Fruit fly (Drosophila melanogaster) whole organism, embryonic: ENCODE measurements around the gene fmt.

Experiments used
- Bteb2 ChIP-seq: fragments of 200-800 bp; sonication (Bioruptor generic); optimal IDR thresholded peaks from 2 replicates; lab custom pipeline; 2016; ENCODE audit warnings: missing biosample characterization, missing genetic modification characterization
- CG14710 ChIP-seq: fragments of 200-800 bp; sonication (Bioruptor generic); optimal IDR thresholded peaks from 3 replicates; lab custom pipeline; 2019; ENCODE audit warnings: missing biosample characterization, mild to moderate bottlenecking, missing genetic modification characterization, moderate library complexity
- CG1603 ChIP-seq: fragments of 200-800 bp; sonication (Bioruptor generic); optimal IDR thresholded peaks from 2 replicates; lab custom pipeline; 2019; ENCODE audit warnings: missing biosample characterization, mild to moderate bottlenecking, missing genetic modification characterization, moderate library complexity
- CG18262 ChIP-seq: fragments of 200-800 bp; optimal IDR thresholded peaks from 3 replicates; lab custom pipeline; 2019; ENCODE audit warnings: missing biosample characterization, mild to moderate bottlenecking, missing genetic modification characterization, moderate library complexity
- CG2120 ChIP-seq: fragments of 200-800 bp; sonication (Bioruptor generic); optimal IDR thresholded peaks from 3 replicates; lab custom pipeline; 2016; ENCODE audit warnings: missing biosample characterization, missing genetic modification characterization
- CG4360 ChIP-seq: fragments of 200-800 bp; sonication (Bioruptor generic); IDR thresholded peaks from 2 replicates; pipeline ENCODE4 v1.3.6; 2022; ENCODE audit warnings: missing biosample characterization, missing genetic modification characterization
- CG4424 ChIP-seq: fragments of 200-800 bp; sonication (Bioruptor generic); optimal IDR thresholded peaks from 3 replicates; lab custom pipeline; 2016; ENCODE audit warnings: missing biosample characterization, missing genetic modification characterization
- CG5953 ChIP-seq: fragments of 200-800 bp; sonication (Bioruptor generic); IDR thresholded peaks from 2 replicates; pipeline ENCODE4 v1.3.6; 2022; ENCODE audit warnings: missing biosample characterization, missing genetic modification characterization
- CG6272 ChIP-seq: fragments of 200-800 bp; sonication (Bioruptor generic); IDR thresholded peaks from 2 replicates; pipeline ENCODE4 v1.3.6; 2022; ENCODE audit warnings: missing biosample characterization, missing genetic modification characterization
- CG6654 ChIP-seq: fragments of 200-800 bp; sonication (Bioruptor generic); optimal IDR thresholded peaks from 2 replicates; lab custom pipeline; 2017; ENCODE audit warnings: missing biosample characterization, mild to moderate bottlenecking, missing genetic modification characterization
- CG9215 ChIP-seq: fragments of 200-800 bp; sonication (Bioruptor generic); IDR thresholded peaks from 2 replicates; pipeline ENCODE4 v1.3.6; 2022; ENCODE audit warnings: missing biosample characterization, missing genetic modification characterization
- D19B ChIP-seq: fragments of 200-800 bp; sonication (Bioruptor generic); optimal IDR thresholded peaks from 2 replicates; lab custom pipeline; 2017; ENCODE audit warnings: missing biosample characterization, mild to moderate bottlenecking, missing genetic modification characterization
- Dp ChIP-seq: fragments of 200-800 bp; sonication (Bioruptor generic); optimal IDR thresholded peaks from 2 replicates; lab custom pipeline; 2018; ENCODE audit warnings: missing biosample characterization, mild to moderate bottlenecking, missing genetic modification characterization, moderate library complexity
- Ets65A ChIP-seq: fragments of 200-800 bp; sonication (Bioruptor generic); peaks from one replicate; lab custom pipeline; 2016; ENCODE audit warnings: missing biosample characterization, missing genetic modification characterization
- Ets97D ChIP-seq: fragments of 200-800 bp; sonication (Bioruptor generic); optimal IDR thresholded peaks from 3 replicates; lab custom pipeline; 2016; ENCODE audit warnings: missing biosample characterization, missing genetic modification characterization
- Fer2 ChIP-seq: fragments of 200-800 bp; sonication (Bioruptor generic); optimal IDR thresholded peaks from 2 replicates; lab custom pipeline; 2018; ENCODE audit warnings: missing biosample characterization, mild to moderate bottlenecking, missing genetic modification characterization, moderate library complexity
- GATAe ChIP-seq: fragments of 200-800 bp; sonication (Bioruptor generic); conservative IDR thresholded peaks from 2 replicates; pipeline ENCODE4 v1.3.6; 2022; ENCODE audit warnings: missing biosample characterization, missing genetic modification characterization
- Jarid2 ChIP-seq: fragments of 200-800 bp; sonication (Bioruptor generic); optimal IDR thresholded peaks from 3 replicates; lab custom pipeline; 2017; ENCODE audit warnings: mild to moderate bottlenecking, missing biosample characterization, missing genetic modification reagents, missing genetic modification characterization
- Max ChIP-seq: fragments of 200-800 bp; sonication (Bioruptor generic); optimal IDR thresholded peaks from 2 replicates; lab custom pipeline; 2016; ENCODE audit warnings: missing biosample characterization, mild to moderate bottlenecking, missing genetic modification characterization
- Nf-YB ChIP-seq: fragments of 200-800 bp; sonication (Bioruptor generic); optimal IDR thresholded peaks from 3 replicates; lab custom pipeline; 2019; ENCODE audit warnings: missing biosample characterization, mild to moderate bottlenecking, missing genetic modification characterization, moderate library complexity
- Nf-YC ChIP-seq: fragments of 200-800 bp; optimal IDR thresholded peaks from 3 replicates; lab custom pipeline; 2019; ENCODE audit warnings: missing biosample characterization, mild to moderate bottlenecking, missing genetic modification characterization, moderate library complexity
- Rx ChIP-seq: fragments of 200-800 bp; sonication (Bioruptor generic); IDR thresholded peaks from 2 replicates; pipeline ENCODE4 v1.3.6; 2022; ENCODE audit warnings: missing biosample characterization, missing genetic modification characterization
- Scr ChIP-seq: fragments of 200-800 bp; sonication (Bioruptor generic); IDR thresholded peaks from 2 replicates; pipeline ENCODE4 v1.3.6; 2022; ENCODE audit warnings: missing biosample characterization, missing genetic modification characterization; ENCODE audit not compliant: partially characterized antibody
- Stat92E ChIP-seq, 3 experiments: fragments of >200 bp in 2 of 3; fragments of 200-800 bp in 1 of 3; sonication (Bioruptor generic) in 1 of 3; optimal IDR thresholded peaks; 2 replicates each; lab custom pipeline; 2017 to 2019; ENCODE audit warnings: missing biosample characterization in 3 of 3, missing genetic modification characterization in 3 of 3, mild to moderate bottlenecking in 1 of 3, moderate library complexity in 1 of 3
- Taf1 ChIP-seq: fragments of 200-800 bp; sonication (Bioruptor generic); IDR thresholded peaks from 2 replicates; pipeline ENCODE4 v1.3.6; 2022; ENCODE audit warnings: missing biosample characterization, missing genetic modification characterization
- ab ChIP-seq: fragments of 200-800 bp; sonication (Bioruptor generic); optimal IDR thresholded peaks from 2 replicates; lab custom pipeline; 2016; ENCODE audit warnings: missing biosample characterization, missing genetic modification characterization
- chm ChIP-seq: fragments of 200-800 bp; sonication (Bioruptor generic); IDR thresholded peaks from 2 replicates; pipeline ENCODE4 v1.3.6; 2022; ENCODE audit warnings: missing biosample characterization, missing genetic modification characterization
- corto ChIP-seq: fragments of 200-800 bp; sonication (Bioruptor generic); optimal IDR thresholded peaks from 2 replicates; lab custom pipeline; 2016; ENCODE audit warnings: missing biosample characterization, mild to moderate bottlenecking, missing genetic modification characterization, moderate library complexity
- crol ChIP-seq: fragments of 200-800 bp; sonication (Bioruptor generic); IDR thresholded peaks from 2 replicates; pipeline ENCODE4 v1.3.6; 2022; ENCODE audit warnings: missing biosample characterization, missing genetic modification characterization
- danr ChIP-seq: fragments of 200-800 bp; sonication (Bioruptor generic); IDR thresholded peaks from 2 replicates; pipeline ENCODE4 v1.3.6; 2022; ENCODE audit warnings: missing biosample characterization, missing genetic modification characterization
- dati ChIP-seq: fragments of 200-800 bp; sonication (Bioruptor generic); IDR thresholded peaks from 2 replicates; pipeline ENCODE4 v1.3.6; 2022; ENCODE audit warnings: missing biosample characterization, missing genetic modification characterization
- eve ChIP-seq, 2 experiments: fragments of >200 bp; optimal IDR thresholded peaks; 2 replicates each; lab custom pipeline; 2017; ENCODE audit warnings: missing biosample characterization in 2 of 2, missing genetic modification characterization in 2 of 2
- ewg ChIP-seq: fragments of 200-800 bp; sonication (Bioruptor generic); optimal IDR thresholded peaks from 3 replicates; lab custom pipeline; 2017; ENCODE audit warnings: mild to moderate bottlenecking, missing biosample characterization, missing genetic modification reagents, missing genetic modification characterization
- eyg ChIP-seq: fragments of 200-800 bp; sonication (Bioruptor generic); optimal IDR thresholded peaks from 3 replicates; lab custom pipeline; 2016; ENCODE audit warnings: missing biosample characterization, missing genetic modification characterization
- gcm2 ChIP-seq: fragments of 200-800 bp; sonication (Bioruptor generic); optimal IDR thresholded peaks from 2 replicates; lab custom pipeline; 2016; ENCODE audit warnings: missing biosample characterization, missing genetic modification characterization
- gt ChIP-seq: fragments of 200-800 bp; sonication (Bioruptor generic); IDR thresholded peaks from 2 replicates; pipeline ENCODE4 v1.3.6; 2022; ENCODE audit warnings: missing biosample characterization, missing genetic modification characterization
- hb ChIP-seq: fragments of 200-800 bp; sonication (Bioruptor generic); IDR thresholded peaks from 3 replicates; pipeline ENCODE4 v1.3.6; 2022; ENCODE audit warnings: missing biosample characterization, missing genetic modification characterization; ENCODE audit not compliant: partially characterized antibody
- insv ChIP-seq, 2 experiments: fragments of 200-800 bp; sonication (Bioruptor generic); optimal IDR thresholded peaks; 3 replicates each; lab custom pipeline; 2016 to 2018; ENCODE audit warnings: missing biosample characterization in 2 of 2, missing genetic modification characterization in 2 of 2
- kni ChIP-seq: fragments of 200-800 bp; sonication (Bioruptor generic); optimal IDR thresholded peaks from 3 replicates; lab custom pipeline; 2017; ENCODE audit warnings: mild to moderate bottlenecking, missing biosample characterization, missing genetic modification reagents, missing genetic modification characterization
- lbe ChIP-seq: fragments of 200-800 bp; sonication (Bioruptor generic); optimal IDR thresholded peaks from 2 replicates; lab custom pipeline; 2016; ENCODE audit warnings: missing biosample characterization, mild to moderate bottlenecking, missing genetic modification characterization
- maf-S ChIP-seq: fragments of 200-800 bp; sonication (Bioruptor generic); optimal IDR thresholded peaks from 2 replicates; lab custom pipeline; 2016; ENCODE audit warnings: missing biosample characterization, missing genetic modification characterization
- onecut ChIP-seq: fragments of 200-800 bp; sonication (Bioruptor generic); IDR thresholded peaks from 2 replicates; pipeline ENCODE4 v1.3.6; 2022; ENCODE audit warnings: missing biosample characterization, missing genetic modification characterization
- ro ChIP-seq: fragments of 200-800 bp; sonication (Bioruptor generic); IDR thresholded peaks from 2 replicates; pipeline ENCODE4 v1.3.6; 2022; ENCODE audit warnings: missing biosample characterization, missing genetic modification characterization
- sisA ChIP-seq: fragments of 200-800 bp; sonication (Bioruptor generic); IDR thresholded peaks from 2 replicates; pipeline ENCODE4 v1.3.6; 2022; ENCODE audit warnings: missing biosample characterization, missing genetic modification characterization
- so ChIP-seq: fragments of 200-800 bp; sonication (Bioruptor generic); IDR thresholded peaks from 3 replicates; pipeline ENCODE4 v1.3.6; 2022; ENCODE audit warnings: missing biosample characterization, missing genetic modification characterization
- tna ChIP-seq: fragments of 200-800 bp; sonication (Bioruptor generic); IDR thresholded peaks from 2 replicates; pipeline ENCODE4 v1.3.6; 2022; ENCODE audit warnings: missing biosample characterization, missing genetic modification characterization; ENCODE audit not compliant: partially characterized antibody
- toy ChIP-seq: fragments of 200-800 bp; sonication (Bioruptor generic); IDR thresholded peaks from 2 replicates; pipeline ENCODE4 v1.3.6; 2022; ENCODE audit warnings: missing biosample characterization, missing genetic modification characterization
- trh ChIP-seq: fragments of 200-800 bp; sonication (Bioruptor generic); optimal IDR thresholded peaks from 2 replicates; lab custom pipeline; 2016; ENCODE audit warnings: missing biosample characterization, missing genetic modification characterization
- tx ChIP-seq: fragments of 200-800 bp; sonication (Bioruptor generic); optimal IDR thresholded peaks from 2 replicates; lab custom pipeline; 2016; ENCODE audit warnings: missing biosample characterization, missing genetic modification characterization
- vfl ChIP-seq: fragments of 200-800 bp; sonication (Bioruptor generic); optimal IDR thresholded peaks from 2 replicates; lab custom pipeline; 2016; ENCODE audit warnings: missing biosample characterization, missing genetic modification characterization
- vvl ChIP-seq: fragments of 200-800 bp; sonication (Bioruptor generic); IDR thresholded peaks from 2 replicates; pipeline ENCODE4 v1.3.6; 2022; ENCODE audit warnings: missing biosample characterization, missing genetic modification characterization
- wor ChIP-seq: fragments of 200-800 bp; sonication (Bioruptor generic); IDR thresholded peaks from 2 replicates; pipeline ENCODE4 v1.3.6; 2022; ENCODE audit warnings: missing biosample characterization, missing genetic modification characterization

fmt gene

dm6 chr3L:6116881-6117280 is 56.8 kb downstream of the fmt start:
- TF ChIP-seq Fer2 (tag; lab: Kevin White, UChicago) = no peak
- TF ChIP-seq D19B (GFP tag; lab: Kevin White, UChicago) = no peak
- TF ChIP-seq Stat92E (GFP tag; optimal IDR thresholded peaks at IDR 0.05; lab: Kevin White, UChicago) = no peak
- no peak for TF ChIP-seq CG4360 (GFP tag; lab: Robert Waterston, UW)
- TF ChIP-seq CG1603 = no peak
- TF ChIP-seq ewg (GFP tag; lab: Kevin White, UChicago) = peak; percentile 35
- TF ChIP-seq gt (GFP tag; lab: Robert Waterston, UW) = no peak
- TF ChIP-seq corto (GFP tag; lab: Kevin White, UChicago) = no peak
- TF ChIP-seq toy (GFP tag; lab: Robert Waterston, UW) = no peak
- no peak for TF ChIP-seq Jarid2 (GFP tag; lab: Kevin White, UChicago)
- no peak for TF ChIP-seq CG5953
- TF ChIP-seq Nf-YB (GFP tag; lab: Kevin White, UChicago) = peak; percentile 69
- no peak for TF ChIP-seq hb
- TF ChIP-seq ab (GFP tag; lab: Kevin White, UChicago) = no peak
- TF ChIP-seq trh = no peak
- no peak for TF ChIP-seq tx (GFP tag; lab: Kevin White, UChicago)
- peak; percentile 56; the same call in 1 of the 2 replicates for TF ChIP-seq vvl (GFP tag; lab: Robert Waterston, UW)
- no peak for TF ChIP-seq gcm2 (GFP tag; lab: Kevin White, UChicago)
- no peak for TF ChIP-seq Bteb2 (GFP tag; lab: Kevin White, UChicago)
- no peak for TF ChIP-seq CG2120 (GFP tag; lab: Kevin White, UChicago)
- TF ChIP-seq insv (GFP tag; optimal IDR thresholded peaks at IDR 0.05; lab: Kevin White, UChicago) = no peak
- no peak for TF ChIP-seq vfl (GFP tag; lab: Kevin White, UChicago)
- no peak for TF ChIP-seq CG4424 (GFP tag; lab: Kevin White, UChicago)
- TF ChIP-seq Scr = no peak
- no peak for TF ChIP-seq CG18262 (tag; lab: Kevin White, UChicago)
- TF ChIP-seq Dp = no peak
- TF ChIP-seq CG6272 (GFP tag; lab: Robert Waterston, UW) = no peak
- TF ChIP-seq chm = no peak
- TF ChIP-seq Ets97D = no peak
- TF ChIP-seq so = no peak
- TF ChIP-seq eyg (GFP tag; lab: Kevin White, UChicago) = no peak
- TF ChIP-seq sisA = no peak
- no peak for TF ChIP-seq tna
- no peak for TF ChIP-seq maf-S
- no peak for TF ChIP-seq CG9215 (GFP tag; lab: Robert Waterston, UW)
- TF ChIP-seq Ets65A (GFP tag; lab: Kevin White, UChicago) = peak; percentile 71
- TF ChIP-seq CG6654 (GFP tag; lab: Kevin White, UChicago) = no peak
- TF ChIP-seq danr = no peak
- TF ChIP-seq wor = no peak
- TF ChIP-seq lbe = no peak
- TF ChIP-seq crol (GFP tag; lab: Robert Waterston, UW) = peak; percentile 64
- TF ChIP-seq Max (GFP tag; lab: Kevin White, UChicago) = no peak
- no peak for TF ChIP-seq Rx (GFP tag; lab: Robert Waterston, UW)
- TF ChIP-seq dati = no peak
- TF ChIP-seq GATAe (GFP tag; lab: Robert Waterston, UW) = no peak
- TF ChIP-seq kni (GFP tag; lab: Kevin White, UChicago) = no peak
- no peak for TF ChIP-seq eve (GFP tag; optimal IDR thresholded peaks at IDR 0.05; lab: Kevin White, UChicago)
- no peak for TF ChIP-seq ro (GFP tag; lab: Robert Waterston, UW)
- TF ChIP-seq Nf-YC (tag; lab: Kevin White, UChicago) = peak; percentile 82
- TF ChIP-seq onecut (GFP tag; lab: Robert Waterston, UW) = peak; percentile 83
- TF ChIP-seq Taf1 = no peak
- no peak for TF ChIP-seq CG14710 (tag; lab: Kevin White, UChicago)
